Worm (Caenorhabditis elegans) whole organism, mixed stage, embryonic: ENCODE measurements around the gene twk-36.

Experiments
- M03D4.4 ChIP-seq: sonication (generic microtip); optimal IDR thresholded peaks from 2 replicates; lab custom pipeline; 2017; ENCODE audit warnings: mild to moderate bottlenecking, missing genetic modification characterization, missing compliant biosample characterization
- bed-3 ChIP-seq: fragments of 200-800 bp; sonication (Bioruptor generic); optimal IDR thresholded peaks from 3 replicates; lab custom pipeline; 2018; ENCODE audit warnings: mild to moderate bottlenecking, missing genetic modification characterization, moderate library complexity, missing compliant biosample characterization
- blmp-1 ChIP-seq: fragments of 150-350 bp; optimal IDR thresholded peaks from 2 replicates; lab custom pipeline; 2014; ENCODE audit warnings: missing biosample characterization, missing genetic modification characterization
- ceh-39 ChIP-seq: fragments of 150-350 bp; optimal IDR thresholded peaks from 2 replicates; lab custom pipeline; 2014; ENCODE audit warnings: missing biosample characterization, missing genetic modification characterization
- ceh-43 ChIP-seq: fragments of 200-800 bp; sonication (Bioruptor generic); optimal IDR thresholded peaks from 2 replicates; lab custom pipeline; 2018; ENCODE audit warnings: mild to moderate bottlenecking, missing genetic modification characterization, moderate library complexity, missing compliant biosample characterization
- ceh-83 ChIP-seq: fragments of 200-800 bp; sonication (Bioruptor generic); optimal IDR thresholded peaks from 2 replicates; lab custom pipeline; 2018; ENCODE audit warnings: mild to moderate bottlenecking, missing genetic modification characterization, missing compliant biosample characterization
- ces-1 ChIP-seq: fragments of 150-350 bp; optimal IDR thresholded peaks from 2 replicates; lab custom pipeline; 2014; ENCODE audit warnings: missing biosample characterization, missing genetic modification reagents, missing genetic modification characterization
- cnd-1 ChIP-seq: fragments of 200-800 bp; sonication (Bioruptor generic); optimal IDR thresholded peaks from 2 replicates; lab custom pipeline; 2018; ENCODE audit warnings: mild to moderate bottlenecking, missing genetic modification characterization, missing compliant biosample characterization
- drap-1 ChIP-seq: fragments of 200-800 bp; sonication (Bioruptor generic); optimal IDR thresholded peaks from 3 replicates; lab custom pipeline; 2018; ENCODE audit warnings: mild to moderate bottlenecking, missing genetic modification characterization, missing compliant biosample characterization
- elt-1 ChIP-seq: sonication (generic microtip); optimal IDR thresholded peaks from 2 replicates; lab custom pipeline; 2017; ENCODE audit warnings: missing genetic modification characterization, mild to moderate bottlenecking, missing compliant biosample characterization, antibody characterized with exemption, moderate library complexity, borderline replicate concordance; ENCODE audit not compliant: insufficient read depth
- elt-3 ChIP-seq: fragments of 150-350 bp; optimal IDR thresholded peaks from 2 replicates; lab custom pipeline; 2014; ENCODE audit warnings: missing biosample characterization, missing genetic modification characterization
- flh-1 ChIP-seq: fragments of 200-800 bp; sonication (Bioruptor generic); optimal IDR thresholded peaks from 2 replicates; lab custom pipeline; 2018; ENCODE audit warnings: mild to moderate bottlenecking, missing genetic modification characterization, moderate library complexity, missing compliant biosample characterization
- ham-2 ChIP-seq: fragments of 200-800 bp; sonication (Bioruptor generic); optimal IDR thresholded peaks from 2 replicates; lab custom pipeline; 2018; ENCODE audit warnings: mild to moderate bottlenecking, missing genetic modification characterization, missing compliant biosample characterization
- hlh-1 ChIP-seq: fragments of 150-350 bp; optimal IDR thresholded peaks from 2 replicates; lab custom pipeline; 2014; ENCODE audit warnings: missing biosample characterization, missing genetic modification reagents, missing genetic modification characterization
- lin-13 ChIP-seq: fragments of 150-350 bp; optimal IDR thresholded peaks from 2 replicates; lab custom pipeline; 2014; ENCODE audit warnings: missing biosample characterization, missing genetic modification characterization
- lin-32 ChIP-seq: fragments of 200-800 bp; sonication (Bioruptor generic); optimal IDR thresholded peaks from 2 replicates; lab custom pipeline; 2018; ENCODE audit warnings: mild to moderate bottlenecking, missing genetic modification characterization, missing compliant biosample characterization
- lsy-2 ChIP-seq: fragments of 150-350 bp; optimal IDR thresholded peaks from 2 replicates; lab custom pipeline; 2014; ENCODE audit warnings: missing biosample characterization, missing genetic modification characterization
- mep-1 ChIP-seq: fragments of 150-350 bp; optimal IDR thresholded peaks from 2 replicates; lab custom pipeline; 2017; ENCODE audit warnings: missing biosample characterization, missing genetic modification reagents, missing genetic modification characterization, inconsistent platforms
- mls-2 ChIP-seq: sonication (generic microtip); optimal IDR thresholded peaks from 2 replicates; lab custom pipeline; 2016; ENCODE audit warnings: mild to moderate bottlenecking, missing genetic modification characterization, moderate library complexity, missing compliant biosample characterization
- nhr-2 ChIP-seq: fragments of 150-350 bp; optimal IDR thresholded peaks from 2 replicates; lab custom pipeline; 2014; ENCODE audit warnings: missing biosample characterization, missing genetic modification characterization
- nhr-237 ChIP-seq: fragments of 150-350 bp; optimal IDR thresholded peaks from 2 replicates; lab custom pipeline; 2014; ENCODE audit warnings: missing biosample characterization, missing genetic modification characterization
- nhr-28 ChIP-seq: fragments of 150-350 bp; optimal IDR thresholded peaks from 2 replicates; lab custom pipeline; 2014; ENCODE audit warnings: missing biosample characterization, missing genetic modification characterization
- nhr-76 ChIP-seq: sonication (generic microtip); optimal IDR thresholded peaks from 2 replicates; lab custom pipeline; 2017; ENCODE audit warnings: missing biosample characterization, missing genetic modification characterization
- pha-4 ChIP-seq: fragments of 150-350 bp; optimal IDR thresholded peaks from 2 replicates; lab custom pipeline; 2018; ENCODE audit warnings: missing biosample characterization, missing genetic modification reagents, missing genetic modification characterization
- sem-2 ChIP-seq: fragments of 200-800 bp; sonication (Bioruptor generic); optimal IDR thresholded peaks from 2 replicates; lab custom pipeline; 2018; ENCODE audit warnings: mild to moderate bottlenecking, missing genetic modification characterization, missing compliant biosample characterization
- snpc-4 ChIP-seq: fragments of 150-350 bp; optimal IDR thresholded peaks from 2 replicates; lab custom pipeline; 2014; ENCODE audit warnings: missing biosample characterization, missing genetic modification characterization
- sptf-1 ChIP-seq: sonication (generic microtip); optimal IDR thresholded peaks from 2 replicates; lab custom pipeline; 2017; ENCODE audit warnings: mild to moderate bottlenecking, missing genetic modification characterization, moderate library complexity, missing compliant biosample characterization
- tbx-8 ChIP-seq: fragments of 200-800 bp; sonication (Bioruptor generic); optimal IDR thresholded peaks from 2 replicates; lab custom pipeline; 2018; ENCODE audit warnings: mild to moderate bottlenecking, missing genetic modification characterization, moderate library complexity, missing compliant biosample characterization
- unc-120 ChIP-seq: sonication (generic microtip); optimal IDR thresholded peaks from 2 replicates; lab custom pipeline; 2017; ENCODE audit warnings: missing genetic modification characterization, missing compliant biosample characterization; ENCODE audit not compliant: poor library complexity, severe bottlenecking
- unc-62 ChIP-seq: fragments of 150-350 bp; optimal IDR thresholded peaks from 2 replicates; lab custom pipeline; 2014; ENCODE audit warnings: missing biosample characterization, missing genetic modification reagents, missing genetic modification characterization
- zip-8 ChIP-seq: fragments of 150-350 bp; optimal IDR thresholded peaks from 2 replicates; lab custom pipeline; 2014; ENCODE audit warnings: missing biosample characterization, missing genetic modification characterization
- ztf-11 ChIP-seq: fragments of 150-350 bp; optimal IDR thresholded peaks from 2 replicates; lab custom pipeline; 2014; ENCODE audit warnings: missing biosample characterization, missing genetic modification characterization

The twk-36 gene

DNA sequence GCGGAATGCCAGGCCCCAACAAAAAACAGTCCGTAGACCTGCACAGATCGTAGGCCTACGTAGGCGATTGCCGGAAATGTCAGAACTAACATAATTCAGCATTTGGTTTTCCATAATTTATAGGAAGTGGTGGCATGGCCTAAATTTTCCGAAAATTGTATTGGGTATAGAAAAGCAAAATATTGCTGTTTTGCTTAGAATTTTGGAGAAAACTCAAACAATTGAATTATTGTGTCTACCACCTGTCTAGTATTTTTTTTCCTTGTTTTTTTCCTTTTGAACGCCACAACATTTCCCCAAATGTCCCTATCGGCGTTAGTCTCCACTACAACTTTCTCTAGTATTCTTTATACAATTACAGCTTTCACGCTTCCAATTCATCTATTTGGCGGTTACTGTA is 20.4 kb upstream of the twk-36 start, which contains the start of gene srh-284:
Gene srh-284, plus strand, starts transcription at position 301 of the 400 bp plus-strand sequence.
- TF ChIP-seq ceh-83 (GFP tag; lab: Kevin White, UChicago) (no peak), lin-32 (no peak), ham-2 (GFP tag; lab: Kevin White, UChicago) (no peak), unc-120 (tag; lab: Kevin White, UChicago) (no peak), ceh-39 (no peak), hlh-1 (tag; lab: Kevin White, UChicago) (no peak), drap-1 (no peak), snpc-4 (tag; lab: Kevin White, UChicago) (no peak), nhr-2 (tag; lab: Kevin White, UChicago) (no peak), bed-3 (no peak), tbx-8 (GFP tag; lab: Kevin White, UChicago) (no peak), nhr-28 (tag; lab: Kevin White, UChicago) (no peak), cnd-1 (tag; lab: Kevin White, UChicago) (no peak), zip-8 (tag; lab: Kevin White, UChicago) (no peak), sptf-1 (tag; lab: Kevin White, UChicago) (no peak), blmp-1 (no peak), ztf-11 (tag; lab: Kevin White, UChicago) (no peak), unc-62 (GFP tag; lab: Kevin White, UChicago) (no peak)

ce11 chrV:17765077-17765476 is 18.2 kb upstream of the twk-36 start, which contains the start of the genes C47A10.16 and srh-283:
Gene C47A10.16, minus strand, starts transcription at chrV:17765177.
Gene srh-283, plus strand, starts transcription at chrV:17765348.
- no peak for TF ChIP-seq lin-32
- no peak for TF ChIP-seq pha-4 (tag; lab: Kevin White, UChicago)
- TF ChIP-seq cnd-1 (tag; lab: Kevin White, UChicago), result no peak
- no peak for TF ChIP-seq ces-1 (GFP tag; lab: Kevin White, UChicago)
- no peak for TF ChIP-seq ham-2 (GFP tag; lab: Kevin White, UChicago)
- TF ChIP-seq mls-2 (tag; lab: Kevin White, UChicago), result no peak
- no peak for TF ChIP-seq mep-1 (tag; lab: Kevin White, UChicago)
- TF ChIP-seq blmp-1, result no peak
- no peak for TF ChIP-seq lsy-2 (tag; lab: Kevin White, UChicago)
- no peak for TF ChIP-seq flh-1
- no peak for TF ChIP-seq ztf-11 (tag; lab: Kevin White, UChicago)
- TF ChIP-seq nhr-237 (tag; lab: Kevin White, UChicago), result no peak
- no peak for TF ChIP-seq snpc-4 (tag; lab: Kevin White, UChicago)
- no peak for TF ChIP-seq elt-3 (tag; lab: Kevin White, UChicago)
- no peak for TF ChIP-seq ceh-39
- no peak for TF ChIP-seq nhr-28 (tag; lab: Kevin White, UChicago)
- TF ChIP-seq, all 35 proteins: peak for 0

DNA sequence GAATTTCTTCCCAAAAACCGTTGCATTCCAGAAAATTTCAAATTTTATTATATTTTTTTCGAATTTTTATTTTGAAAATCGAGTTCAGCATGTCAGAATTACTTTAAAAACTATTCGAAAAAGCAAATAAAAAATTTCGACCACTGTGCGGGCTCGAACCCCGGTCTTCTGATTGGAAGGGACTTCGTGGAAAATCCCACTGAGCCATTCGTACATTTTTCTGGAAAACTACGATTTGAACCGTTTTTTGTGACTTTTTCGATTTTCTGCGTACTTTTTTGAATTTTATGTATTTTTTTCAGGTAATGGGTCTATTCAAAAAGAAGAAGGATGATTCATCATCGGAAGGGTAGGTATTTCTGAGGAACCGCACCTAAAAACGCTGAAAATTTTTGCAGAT is 8.7 kb upstream of the twk-36 start, which contains the start of gene pgp-9:
Gene pgp-9, plus strand, starts transcription at position 301 of the 400 bp plus-strand sequence.
- TF ChIP-seq nhr-76 (tag; lab: Kevin White, UChicago) (no peak), flh-1 (no peak), nhr-28 (tag; lab: Kevin White, UChicago) (no peak), lin-13 (tag; lab: Kevin White, UChicago) (no peak), cnd-1 (tag; lab: Kevin White, UChicago) (no peak), snpc-4 (tag; lab: Kevin White, UChicago) (no peak), hlh-1 (tag; lab: Kevin White, UChicago) (no peak), lin-32 (no peak), blmp-1 (no peak), unc-120 (tag; lab: Kevin White, UChicago) (no peak), elt-1 (tag; lab: Kevin White, UChicago) (no peak), ces-1 (GFP tag; lab: Kevin White, UChicago) (no peak), nhr-2 (tag; lab: Kevin White, UChicago) (no peak), ceh-39 (no peak), tbx-8 (GFP tag; lab: Kevin White, UChicago) (no peak), mls-2 (tag; lab: Kevin White, UChicago) (no peak)

ce11 chrV:17754999-17755398 is 8.1 kb upstream of the twk-36 start:
- no peak for TF ChIP-seq nhr-28 (tag; lab: Kevin White, UChicago)
- TF ChIP-seq nhr-76 (tag; lab: Kevin White, UChicago), result no peak
- TF ChIP-seq zip-8 (tag; lab: Kevin White, UChicago), result no peak
- no peak for TF ChIP-seq ceh-83 (GFP tag; lab: Kevin White, UChicago)
- TF ChIP-seq blmp-1, result no peak
- TF ChIP-seq ces-1 (GFP tag; lab: Kevin White, UChicago), result no peak
- TF ChIP-seq nhr-2 (tag; lab: Kevin White, UChicago), result no peak
- TF ChIP-seq bed-3, result no peak
- no peak for TF ChIP-seq ceh-43
- no peak for TF ChIP-seq lin-32
- TF ChIP-seq pha-4 (tag; lab: Kevin White, UChicago), result no peak
- no peak for TF ChIP-seq elt-1 (tag; lab: Kevin White, UChicago)
- no peak for TF ChIP-seq hlh-1 (tag; lab: Kevin White, UChicago)
- no peak for TF ChIP-seq sem-2 (GFP tag; lab: Kevin White, UChicago)
- no peak for TF ChIP-seq drap-1
- TF ChIP-seq M03D4.4 (tag; lab: Kevin White, UChicago), result no peak
- no peak for TF ChIP-seq tbx-8 (GFP tag; lab: Kevin White, UChicago)
- no peak for TF ChIP-seq sptf-1 (tag; lab: Kevin White, UChicago)
